Fruit fly (Drosophila melanogaster) Kc167 (cell line): ENCODE results near the gene CG18417.

Source experiments
- Myc ChIP-seq: fragments of >200 bp; optimal IDR thresholded peaks from 2 replicates; lab custom pipeline; 2017; ENCODE audit warnings: missing external identifiers
- h ChIP-seq: fragments of >200 bp; optimal IDR thresholded peaks from 3 replicates; lab custom pipeline; 2018; ENCODE audit warnings: missing external identifiers
- insv ChIP-seq: fragments of >200 bp; optimal IDR thresholded peaks from 3 replicates; lab custom pipeline; 2018; ENCODE audit warnings: missing external identifiers
- psq ChIP-seq: fragments of >200 bp; optimal IDR thresholded peaks from 2 replicates; lab custom pipeline; 2017; ENCODE audit warnings: missing external identifiers
- ttk ChIP-seq: sonication (Bioruptor generic); optimal IDR thresholded peaks from 2 replicates; lab custom pipeline; 2017; ENCODE audit warnings: missing external identifiers

DNA sequence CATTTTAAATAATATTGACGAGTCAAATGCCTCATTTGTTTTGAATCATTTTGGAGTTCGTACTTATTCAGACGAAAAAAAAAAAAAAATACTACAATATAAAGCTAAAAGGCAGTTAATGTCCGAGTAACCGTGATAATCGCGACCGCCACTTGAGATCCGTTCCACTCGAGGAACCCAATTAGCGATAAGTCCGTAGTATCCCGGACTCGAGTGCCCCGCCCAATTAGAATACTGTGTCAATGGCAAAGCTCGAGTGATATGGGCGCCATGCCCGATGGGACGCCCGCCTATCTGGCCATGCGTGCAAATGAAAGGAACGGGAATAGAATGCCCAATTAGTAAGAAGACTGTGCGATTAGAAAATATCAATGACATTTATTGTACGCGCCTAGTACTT is 2.1 kb downstream of the CG18417 start:
- no peak for TF ChIP-seq ttk
- TF ChIP-seq insv (lab: Kevin White, UChicago): no peak
- no peak for TF ChIP-seq Myc
- TF ChIP-seq h (lab: Kevin White, UChicago): no peak
- TF ChIP-seq psq (lab: Kevin White, UChicago): no peak
